Worm (Caenorhabditis elegans): Measurements from ENCODE around the gene clc-18.
A peak's percentile ranks its signal among the peaks of the same experiment; 100 is the strongest.

The clc-18 gene

DNA sequence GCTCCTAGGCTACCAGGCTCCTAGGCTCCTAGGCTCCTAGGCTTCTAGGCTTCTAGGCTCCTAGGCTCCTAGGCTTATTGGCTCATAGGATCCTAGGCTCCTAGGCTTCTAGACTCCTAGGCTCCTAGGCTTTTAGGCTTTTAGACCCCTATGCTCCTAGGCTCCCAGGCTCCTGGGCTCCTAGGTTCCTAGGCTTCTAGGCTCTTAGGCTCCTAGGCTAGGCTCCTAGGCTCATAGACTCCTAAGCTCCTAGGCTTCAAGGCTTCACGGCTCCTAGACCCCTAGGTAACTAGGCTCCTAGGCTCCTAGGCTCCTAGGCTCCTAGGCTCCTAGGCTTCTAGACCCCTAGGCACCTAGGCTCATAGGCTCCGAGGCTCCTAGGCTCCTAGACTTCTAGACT is 41.6 kb upstream of the clc-18 start:
- TF ChIP-seq rbr-2 (tag; optimal IDR thresholded peaks at IDR 0.05) (no peak), snpc-1.2 (GFP tag; IDR thresholded peaks at IDR 0.05) (no peak), php-3 (GFP tag; IDR thresholded peaks at IDR 0.05) (no peak), set-16 (GFP tag; IDR thresholded peaks at IDR 0.05) (peak; percentile 57), nhr-6 (tag; optimal IDR thresholded peaks at IDR 0.05) (no peak), F49E8.2 (tag; optimal IDR thresholded peaks at IDR 0.05; ENCODE audit: borderline replicate concordance) (no peak)

DNA sequence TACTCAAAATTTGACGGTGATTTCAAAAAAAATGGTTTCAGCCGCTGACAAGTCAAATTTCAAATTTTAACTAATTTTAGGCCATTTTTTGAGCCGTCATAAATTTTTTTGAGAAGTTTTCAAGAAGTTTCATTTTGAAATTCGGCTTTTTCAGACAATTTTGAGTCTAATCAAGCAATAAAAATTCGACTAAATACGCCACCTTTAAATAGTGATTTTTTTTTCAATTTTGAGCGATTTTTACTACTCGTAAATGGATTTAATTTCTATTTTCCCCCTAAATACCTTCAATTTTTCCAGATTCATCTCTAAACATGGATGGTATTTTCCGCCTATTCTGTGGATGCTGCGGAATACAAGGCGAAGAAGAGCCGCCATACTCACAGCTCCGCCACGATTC is 34.4 kb upstream of the clc-18 start, which contains the start of gene Y45G5AL.1:
Gene Y45G5AL.1 (plus strand): TSS at position 301 of the 400 bp plus-strand sequence.
- TF ChIP-seq F44E2.7 (GFP tag; IDR thresholded peaks at IDR 0.05) = no peak
- TF ChIP-seq lin-38 (GFP tag; IDR thresholded peaks at IDR 0.05) = no peak
- TF ChIP-seq ceh-82 (tag; optimal IDR thresholded peaks at IDR 0.05) = no peak
- no peak for TF ChIP-seq nhr-77 (tag; optimal IDR thresholded peaks at IDR 0.05)
- TF ChIP-seq nhr-48 (tag; optimal IDR thresholded peaks at IDR 0.05) = no peak
- no peak for TF ChIP-seq nhr-25 (tag; optimal IDR thresholded peaks at IDR 0.05; ENCODE audit: borderline replicate concordance, insufficient read depth)
- TF ChIP-seq nhr-6 (tag; optimal IDR thresholded peaks at IDR 0.05) = no peak
- no peak for TF ChIP-seq php-3 (GFP tag; IDR thresholded peaks at IDR 0.05)

DNA sequence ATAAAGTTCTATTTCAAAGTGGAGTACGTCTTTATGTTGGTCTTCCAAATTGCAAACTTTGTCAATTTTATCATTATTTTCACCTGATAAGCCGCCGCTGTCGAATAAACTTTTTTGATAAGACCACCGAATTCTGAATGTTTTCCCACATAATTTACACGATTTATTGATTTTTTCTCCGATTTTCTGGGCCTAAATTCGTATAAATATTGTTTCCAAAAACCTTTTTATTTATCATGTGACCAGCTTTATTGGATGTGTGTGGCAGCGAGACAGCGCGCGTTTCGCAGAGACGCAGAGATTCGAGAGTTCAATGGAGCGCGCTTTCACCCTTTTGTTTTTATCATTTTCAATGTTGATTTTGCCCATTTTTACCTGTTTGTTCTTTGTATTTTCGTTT is 33.3 kb upstream of the clc-18 start:
- TF ChIP-seq daf-16 (GFP tag; optimal IDR thresholded peaks at IDR 0.05) (peak in 1 of 2 experiments; percentile 31), daf-16 (tag; optimal IDR thresholded peaks at IDR 0.05) (peak; percentile 66), lin-38 (GFP tag; IDR thresholded peaks at IDR 0.05) (peak; percentile 94), hlh-11 (tag; optimal IDR thresholded peaks at IDR 0.05) (peak; percentile 90), ztf-7 (tag; optimal IDR thresholded peaks at IDR 0.05) (no peak), mxl-3 (GFP tag; optimal IDR thresholded peaks at IDR 0.05) (peak; percentile 44), mdt-29 (GFP tag; IDR thresholded peaks at IDR 0.05) (no peak), zip-2 (tag; optimal IDR thresholded peaks at IDR 0.05) (peak; percentile 21), lin-13 (GFP tag; optimal IDR thresholded peaks at IDR 0.05) (peak; percentile 65), dmd-6 (GFP tag; IDR thresholded peaks at IDR 0.05) (peak; percentile 58), snpc-4 (tag; optimal IDR thresholded peaks at IDR 0.05) (no peak), D1046.2 (GFP tag; IDR thresholded peaks at IDR 0.05) (no peak), hmg-1.1 (GFP tag; IDR thresholded peaks at IDR 0.05) (peak; percentile 69), set-16 (GFP tag; IDR thresholded peaks at IDR 0.05) (no peak), Y75B8A.6 (GFP tag; IDR thresholded peaks at IDR 0.05) (no peak), mep-1 (tag; optimal IDR thresholded peaks at IDR 0.05) (peak; percentile 82), dmd-8 (GFP tag; IDR thresholded peaks at IDR 0.05) (no peak), spr-3 (GFP tag; optimal IDR thresholded peaks at IDR 0.05) (no peak), ceh-20 (GFP tag; IDR thresholded peaks at IDR 0.05) (0 out of 2 replicates have a peak, but pooled peaks have one; percentile 43), egl-43 (GFP tag; IDR thresholded peaks at IDR 0.05) (no peak), R02D3.7 (tag; optimal IDR thresholded peaks at IDR 0.05) (no peak), arid-1 (GFP tag; conservative IDR thresholded peaks at IDR 0.05) (no peak), nhr-6 (tag; optimal IDR thresholded peaks at IDR 0.05) (no peak), lin-15B (tag; optimal IDR thresholded peaks at IDR 0.05) (no peak), cey-2 (tag; optimal IDR thresholded peaks at IDR 0.05; ENCODE audit: borderline replicate concordance, insufficient read depth) (no peak), nhr-76 (tag; optimal IDR thresholded peaks at IDR 0.05) (no peak), nhr-111 (GFP tag; optimal IDR thresholded peaks at IDR 0.05) (no peak), pha-4 (GFP tag; IDR thresholded peaks at IDR 0.05) (peak; percentile 27; the same call in 1 of the 2 replicates), pha-4 (tag; optimal IDR thresholded peaks at IDR 0.05) (peak; percentile 29), ama-1 (optimal IDR thresholded peaks at IDR 0.05) (no peak), Y5F2A.4 (GFP tag; optimal IDR thresholded peaks at IDR 0.05) (no peak), aha-1 (tag) (peak; percentile 88), duxl-1 (tag; optimal IDR thresholded peaks at IDR 0.05; ENCODE audit: poor library complexity) (peak; percentile 65), fos-1 (tag; optimal IDR thresholded peaks at IDR 0.05) (no peak), T20F7.1 (GFP tag; optimal IDR thresholded peaks at IDR 0.05) (no peak), zfp-3 (GFP tag; conservative IDR thresholded peaks at IDR 0.05) (no peak), zfp-2 (tag; optimal IDR thresholded peaks at IDR 0.05) (no peak), unc-39 (tag; optimal IDR thresholded peaks at IDR 0.05) (no peak), dve-1 (tag; optimal IDR thresholded peaks at IDR 0.05; ENCODE audit: insufficient read depth) (peak; percentile 90)

Data from whole organism, L4 larva.